Worm (Caenorhabditis elegans) whole organism, young adult: Measurements from ENCODE around the gene dnj-5.

Source experiments
- B0019.2 ChIP-seq: fragments of 200-800 bp; sonication (Bioruptor generic); conservative IDR thresholded peaks from 2 replicates; pipeline ENCODE4 v1.3.6; 2022; ENCODE audit warnings: missing genetic modification reagents, missing genetic modification characterization, missing compliant biosample characterization
- B0336.3 ChIP-seq: fragments of 200-800 bp; sonication (Bioruptor generic); IDR thresholded peaks from 2 replicates; pipeline ENCODE4 v1.3.6; 2022; ENCODE audit warnings: missing genetic modification characterization, missing compliant biosample characterization
- C17E4.6 ChIP-seq: fragments of 200-800 bp; sonication (Bioruptor generic); IDR thresholded peaks from 2 replicates; pipeline ENCODE4 v1.3.6; 2022; ENCODE audit warnings: missing genetic modification reagents, missing genetic modification characterization, missing compliant biosample characterization
- F10E7.11 ChIP-seq: sonication (generic microtip); optimal IDR thresholded peaks from 2 replicates; lab custom pipeline; 2017; ENCODE audit warnings: mild to moderate bottlenecking, missing genetic modification characterization, moderate library complexity, missing compliant biosample characterization
- F22D6.2 ChIP-seq: sonication (generic microtip); optimal IDR thresholded peaks from 2 replicates; lab custom pipeline; 2016; ENCODE audit warnings: mild to moderate bottlenecking, missing genetic modification characterization, missing compliant biosample characterization
- F39B2.1 ChIP-seq: fragments of 200-800 bp; sonication (Bioruptor generic); IDR thresholded peaks from 2 replicates; pipeline ENCODE4 v1.3.6; 2022; ENCODE audit warnings: missing genetic modification reagents, missing genetic modification characterization, missing compliant biosample characterization
- F49E8.2 ChIP-seq: sonication (generic microtip); optimal IDR thresholded peaks from 3 replicates; lab custom pipeline; 2017; ENCODE audit warnings: missing genetic modification characterization, mild to moderate bottlenecking, missing compliant biosample characterization, antibody characterized with exemption, moderate library complexity; ENCODE audit not compliant: insufficient read depth
- F57A8.1 ChIP-seq: fragments of 200-800 bp; sonication (Bioruptor generic); optimal IDR thresholded peaks from 2 replicates; lab custom pipeline; 2018; ENCODE audit warnings: mild to moderate bottlenecking, missing genetic modification characterization, moderate library complexity, missing compliant biosample characterization
- K11D2.4 ChIP-seq: fragments of 200-800 bp; sonication (Bioruptor generic); IDR thresholded peaks from 2 replicates; pipeline ENCODE4 v1.3.6; 2022; ENCODE audit warnings: missing genetic modification reagents, missing genetic modification characterization, missing compliant biosample characterization
- K12H6.12 ChIP-seq: fragments of 200-800 bp; sonication (Bioruptor generic); optimal IDR thresholded peaks from 2 replicates; lab custom pipeline; 2018; ENCODE audit warnings: mild to moderate bottlenecking, missing genetic modification characterization, missing compliant biosample characterization
- T26A5.8 ChIP-seq: sonication (generic microtip); optimal IDR thresholded peaks from 2 replicates; lab custom pipeline; 2016; ENCODE audit warnings: missing genetic modification characterization, missing compliant biosample characterization
- Y56A3A.18 ChIP-seq: fragments of 200-800 bp; sonication (Bioruptor generic); IDR thresholded peaks from 2 replicates; pipeline ENCODE4 v1.3.6; 2022; ENCODE audit warnings: missing genetic modification reagents, missing genetic modification characterization, missing compliant biosample characterization
- Y67H2A.10 ChIP-seq: fragments of 200-800 bp; sonication (Bioruptor generic); conservative IDR thresholded peaks from 2 replicates; pipeline ENCODE4 v1.3.6; 2022; ENCODE audit warnings: missing genetic modification reagents, missing genetic modification characterization, missing compliant biosample characterization
- ZK185.1 ChIP-seq: sonication (generic microtip); optimal IDR thresholded peaks from 2 replicates; lab custom pipeline; 2016; ENCODE audit warnings: mild to moderate bottlenecking, missing genetic modification characterization, missing compliant biosample characterization; ENCODE audit not compliant: poor library complexity, severe bottlenecking
- akir-1 ChIP-seq: fragments of 200-800 bp; sonication (Bioruptor generic); optimal IDR thresholded peaks from 2 replicates; lab custom pipeline; 2018; ENCODE audit warnings: mild to moderate bottlenecking, missing genetic modification characterization, moderate library complexity, missing compliant biosample characterization
- ama-1 ChIP-seq, 3 experiments: fragments of 150-350 bp in 1 of 3; sonication (generic microtip) in 2 of 3; optimal IDR thresholded peaks; 2 replicates each; lab custom pipeline; 2014 to 2018; ENCODE audit warnings: missing biosample characterization in 2 of 3, missing genetic modification characterization in 2 of 3, missing genetic modification reagents in 2 of 3
- attf-3 ChIP-seq: fragments of 200-800 bp; sonication (Bioruptor generic); conservative IDR thresholded peaks from 2 replicates; pipeline ENCODE4 v1.3.6; 2022; ENCODE audit warnings: missing genetic modification reagents, missing genetic modification characterization, missing compliant biosample characterization
- attf-5 ChIP-seq: fragments of 200-800 bp; sonication (Bioruptor generic); optimal IDR thresholded peaks from 2 replicates; lab custom pipeline; 2018; ENCODE audit warnings: mild to moderate bottlenecking, missing genetic modification characterization, missing compliant biosample characterization
- bed-2 ChIP-seq: fragments of 200-800 bp; sonication (Bioruptor generic); IDR thresholded peaks from 2 replicates; pipeline ENCODE4 v1.3.6; 2022; ENCODE audit warnings: missing genetic modification reagents, missing genetic modification characterization, missing compliant biosample characterization
- cebp-1 ChIP-seq, 2 experiments: fragments of 200-800 bp in 1 of 2; sonication (Bioruptor generic) in 1 of 2; sonication (generic microtip) in 1 of 2; IDR thresholded peaks in 1 of 2; optimal IDR thresholded peaks in 1 of 2; 2 replicates each; pipeline versions ENCODE4 v1.3.6 to Lab custom; 2017 to 2022; ENCODE audit warnings: missing compliant biosample characterization in 2 of 2, missing genetic modification characterization in 2 of 2, mild to moderate bottlenecking in 1 of 2, missing genetic modification reagents in 1 of 2, moderate library complexity in 1 of 2
- cebp-2 ChIP-seq: fragments of 200-800 bp; sonication (Bioruptor generic); IDR thresholded peaks from 2 replicates; pipeline ENCODE4 v1.3.6; 2022; ENCODE audit warnings: missing genetic modification characterization, missing compliant biosample characterization
- ceh-27 ChIP-seq: fragments of 200-800 bp; sonication (Bioruptor generic); optimal IDR thresholded peaks from 2 replicates; lab custom pipeline; 2018; ENCODE audit warnings: mild to moderate bottlenecking, missing genetic modification characterization, moderate library complexity, missing compliant biosample characterization
- ceh-40 ChIP-seq: fragments of 200-800 bp; sonication (Bioruptor generic); IDR thresholded peaks from 2 replicates; pipeline ENCODE4 v1.3.6; 2022; ENCODE audit warnings: missing genetic modification characterization, missing compliant biosample characterization
- ceh-91 ChIP-seq: fragments of 200-800 bp; sonication (Bioruptor generic); IDR thresholded peaks from 2 replicates; pipeline ENCODE4 v1.3.6; 2022; ENCODE audit warnings: missing genetic modification reagents, missing genetic modification characterization, missing compliant biosample characterization
- dpff-1 ChIP-seq: sonication (generic microtip); optimal IDR thresholded peaks from 2 replicates; lab custom pipeline; 2017; ENCODE audit warnings: mild to moderate bottlenecking, missing genetic modification characterization, missing compliant biosample characterization
- dpl-1 ChIP-seq: fragments of 150-350 bp; optimal IDR thresholded peaks from 2 replicates; lab custom pipeline; 2014; ENCODE audit warnings: missing biosample characterization, missing genetic modification reagents, missing genetic modification characterization
- efl-1 ChIP-seq: fragments of 150-350 bp; optimal IDR thresholded peaks from 2 replicates; lab custom pipeline; 2014; ENCODE audit warnings: missing biosample characterization, missing genetic modification reagents, missing genetic modification characterization
- egl-18 ChIP-seq: fragments of 200-800 bp; sonication (Bioruptor generic); IDR thresholded peaks from 2 replicates; pipeline ENCODE4 v1.3.6; 2022; ENCODE audit warnings: missing genetic modification reagents, missing genetic modification characterization, missing compliant biosample characterization
- egl-44 ChIP-seq: fragments of 200-800 bp; sonication (Bioruptor generic); IDR thresholded peaks from 2 replicates; pipeline ENCODE4 v1.3.6; 2022; ENCODE audit warnings: missing genetic modification reagents, missing genetic modification characterization, missing compliant biosample characterization
- hmg-1.2 ChIP-seq: fragments of 200-800 bp; sonication (Bioruptor generic); IDR thresholded peaks from 2 replicates; pipeline ENCODE4 v1.3.6; 2022; ENCODE audit warnings: missing genetic modification reagents, missing genetic modification characterization, missing compliant biosample characterization
- lin-26 ChIP-seq: fragments of 200-800 bp; sonication (Bioruptor generic); IDR thresholded peaks from 2 replicates; pipeline ENCODE4 v1.3.6; 2022; ENCODE audit warnings: missing genetic modification reagents, missing genetic modification characterization, missing compliant biosample characterization
- lin-54 ChIP-seq: fragments of 200-800 bp; sonication (Bioruptor generic); optimal IDR thresholded peaks from 2 replicates; lab custom pipeline; 2018; ENCODE audit warnings: mild to moderate bottlenecking, missing genetic modification characterization, missing compliant biosample characterization
- madf-3 ChIP-seq: fragments of 200-800 bp; sonication (Bioruptor generic); IDR thresholded peaks from 2 replicates; pipeline ENCODE4 v1.3.6; 2022; ENCODE audit warnings: missing genetic modification reagents, missing genetic modification characterization, missing compliant biosample characterization
- madf-6 ChIP-seq: fragments of 200-800 bp; sonication (Bioruptor generic); IDR thresholded peaks from 2 replicates; pipeline ENCODE4 v1.3.6; 2022; ENCODE audit warnings: missing genetic modification reagents, missing genetic modification characterization, missing compliant biosample characterization
- nfya-1 ChIP-seq: sonication (generic microtip); optimal IDR thresholded peaks from 2 replicates; lab custom pipeline; 2017; ENCODE audit warnings: antibody characterized with exemption, missing compliant biosample characterization, missing genetic modification characterization, borderline replicate concordance; ENCODE audit not compliant: insufficient read depth
- nhr-80 ChIP-seq: sonication (generic microtip); optimal IDR thresholded peaks from 2 replicates; lab custom pipeline; 2016; ENCODE audit warnings: missing genetic modification characterization, missing compliant biosample characterization
- nhr-90 ChIP-seq: sonication (generic microtip); optimal IDR thresholded peaks from 2 replicates; lab custom pipeline; 2016; ENCODE audit warnings: missing genotype, mild to moderate bottlenecking, missing genetic modification characterization, missing compliant biosample characterization
- sdz-38 ChIP-seq: sonication (generic microtip); optimal IDR thresholded peaks from 2 replicates; lab custom pipeline; 2016; ENCODE audit warnings: missing genotype, missing genetic modification characterization, missing compliant biosample characterization
- tlf-1 ChIP-seq: fragments of 200-800 bp; sonication (Bioruptor generic); optimal IDR thresholded peaks from 2 replicates; lab custom pipeline; 2018; ENCODE audit warnings: mild to moderate bottlenecking, missing genetic modification characterization, missing compliant biosample characterization
- ztf-26 ChIP-seq: sonication (generic microtip); optimal IDR thresholded peaks from 2 replicates; lab custom pipeline; 2017; ENCODE audit warnings: missing genetic modification characterization, missing compliant biosample characterization
- ztf-3 ChIP-seq: fragments of 200-800 bp; sonication (Bioruptor generic); optimal IDR thresholded peaks from 2 replicates; lab custom pipeline; 2018; ENCODE audit warnings: mild to moderate bottlenecking, missing genetic modification characterization, missing compliant biosample characterization

The dnj-5 gene

DNA sequence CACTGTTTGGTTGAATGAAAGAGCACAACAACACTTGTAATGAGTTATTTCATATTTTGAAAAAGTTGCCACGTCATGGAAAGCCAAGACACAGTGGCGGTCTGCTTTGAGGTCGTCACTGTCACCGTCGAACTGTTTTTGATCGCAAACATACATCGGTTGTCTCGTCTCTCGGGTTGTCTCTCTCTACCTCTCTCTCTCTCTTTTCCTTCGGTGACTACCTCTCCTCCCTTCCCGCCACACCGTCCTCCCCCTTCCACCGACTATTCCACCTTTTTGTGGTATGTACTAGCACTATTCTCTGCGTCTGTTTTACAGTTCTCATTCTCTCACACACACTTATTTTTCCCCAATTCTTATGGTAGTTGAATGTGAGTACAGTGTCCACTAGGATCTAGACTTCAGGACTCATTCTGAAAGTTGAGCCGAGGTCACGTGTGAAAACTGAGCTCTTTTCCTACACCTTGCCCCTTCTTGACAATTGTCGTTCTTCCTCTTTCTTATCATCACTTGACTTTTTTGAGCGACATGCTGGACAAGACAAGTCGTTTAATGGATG lies 24.2 kb downstream of the dnj-5 start (continued):
- TF ChIP-seq nhr-80 (tag; lab: Kevin White, UChicago) (peak; percentile 87), nfya-1 (tag; lab: Kevin White, UChicago) (no peak), lin-54 (GFP tag; lab: Kevin White, UChicago) (no peak), F49E8.2 (no peak), Y67H2A.10 (no peak), ceh-27 (no peak), lin-26 (no peak), hmg-1.2 (peak; percentile 24; the same call in 1 of the 2 replicates), K12H6.12 (tag; lab: Kevin White, UChicago) (no peak), F57A8.1 (GFP tag; lab: Kevin White, UChicago) (no peak), cebp-1 (GFP tag; IDR thresholded peaks at IDR 0.05; lab: Robert Waterston, UW) (no peak), cebp-1 (tag; optimal IDR thresholded peaks at IDR 0.05; lab: Kevin White, UChicago) (peak; percentile 45), C17E4.6 (no peak), B0336.3 (GFP tag; lab: Robert Waterston, UW) (no peak), tlf-1 (GFP tag; lab: Kevin White, UChicago) (no peak), madf-6 (GFP tag; lab: Robert Waterston, UW) (no peak), ceh-40 (GFP tag; lab: Robert Waterston, UW) (no peak), ztf-3 (no peak), attf-3 (GFP tag; lab: Robert Waterston, UW) (no peak), nhr-90 (tag; lab: Kevin White, UChicago) (peak; percentile 16), bed-2 (GFP tag; lab: Robert Waterston, UW) (no peak), egl-18 (no peak), efl-1 (GFP tag; lab: Kevin White, UChicago) (no peak), egl-44 (no peak), T26A5.8 (tag; lab: Kevin White, UChicago) (no peak), madf-3 (GFP tag; lab: Robert Waterston, UW) (no peak), attf-5 (GFP tag; lab: Kevin White, UChicago) (peak; percentile 34), ama-1 (optimal IDR thresholded peaks at IDR 0.05; lab: Kevin White, UChicago) (no peak), ama-1 (GFP tag; optimal IDR thresholded peaks at IDR 0.05; lab: Kevin White, UChicago) (no peak), F39B2.1 (GFP tag; lab: Robert Waterston, UW) (no peak), sdz-38 (tag; lab: Kevin White, UChicago) (no peak), ztf-26 (no peak), dpff-1 (tag; lab: Kevin White, UChicago) (no peak), Y56A3A.18 (GFP tag; lab: Robert Waterston, UW) (no peak), F22D6.2 (no peak), ceh-91 (no peak), ZK185.1 (tag; lab: Kevin White, UChicago) (no peak), akir-1 (no peak), F10E7.11 (no peak), cebp-2 (no peak), K11D2.4 (GFP tag; lab: Robert Waterston, UW) (no peak), B0019.2 (GFP tag; lab: Robert Waterston, UW) (no peak), dpl-1 (GFP tag; lab: Kevin White, UChicago) (no peak)
- TF ChIP-seq, all 124 proteins: peak for 10
